Worm (Caenorhabditis elegans) whole organism, L2 larva: ENCODE measurements around the gene clec-78.

Experiments
- C34F6.9 ChIP-seq: fragments of 150-350 bp; optimal IDR thresholded peaks from 2 replicates; lab custom pipeline; 2014; ENCODE audit warnings: missing biosample characterization, missing genetic modification characterization
- F13H6.1 ChIP-seq: sonication (generic microtip); optimal IDR thresholded peaks from 2 replicates; lab custom pipeline; 2016; ENCODE audit warnings: missing genetic modification characterization, missing compliant biosample characterization
- R02D3.7 ChIP-seq: fragments of 150-350 bp; optimal IDR thresholded peaks from 2 replicates; lab custom pipeline; 2014; ENCODE audit warnings: missing biosample characterization, missing genetic modification characterization
- Y55F3AM.14 ChIP-seq: fragments of 200-800 bp; sonication (Bioruptor generic); optimal IDR thresholded peaks from 2 replicates; lab custom pipeline; 2018; ENCODE audit warnings: mild to moderate bottlenecking, missing genetic modification characterization, missing compliant biosample characterization
- ZK546.5 ChIP-seq: sonication (generic microtip); optimal IDR thresholded peaks from 2 replicates; lab custom pipeline; 2017; ENCODE audit warnings: missing biosample characterization, missing genetic modification characterization
- alr-1 ChIP-seq: fragments of 150-350 bp; optimal IDR thresholded peaks from 2 replicates; lab custom pipeline; 2014; ENCODE audit warnings: missing biosample characterization, missing genetic modification characterization
- aly-2 ChIP-seq: fragments of 150-350 bp; optimal IDR thresholded peaks from 2 replicates; lab custom pipeline; 2014; ENCODE audit warnings: missing biosample characterization, missing genetic modification characterization
- ama-1 ChIP-seq: fragments of 150-350 bp; optimal IDR thresholded peaks from 2 replicates; lab custom pipeline; 2018; ENCODE audit warnings: inconsistent platforms
- blmp-1 ChIP-seq: sonication (generic microtip); optimal IDR thresholded peaks from 2 replicates; lab custom pipeline; 2017; ENCODE audit warnings: missing genetic modification characterization, mild to moderate bottlenecking, missing compliant biosample characterization, antibody characterized with exemption, moderate library complexity; ENCODE audit not compliant: insufficient read depth
- ceh-16 ChIP-seq: fragments of 150-350 bp; optimal IDR thresholded peaks from 2 replicates; lab custom pipeline; 2014; ENCODE audit warnings: missing biosample characterization, missing genetic modification characterization
- ceh-82 ChIP-seq: fragments of 150-350 bp; optimal IDR thresholded peaks from 2 replicates; lab custom pipeline; 2014; ENCODE audit warnings: missing biosample characterization, missing genetic modification characterization
- crh-2 ChIP-seq: sonication (generic microtip); optimal IDR thresholded peaks from 2 replicates; lab custom pipeline; 2017; ENCODE audit warnings: missing biosample characterization, missing genetic modification characterization
- dmd-4 ChIP-seq: sonication (generic microtip); optimal IDR thresholded peaks from 2 replicates; lab custom pipeline; 2017; ENCODE audit warnings: missing biosample characterization, missing genetic modification characterization
- egl-27 ChIP-seq: sonication (generic microtip); optimal IDR thresholded peaks from 3 replicates; lab custom pipeline; 2017; ENCODE audit warnings: missing biosample characterization, missing genetic modification reagents, missing genetic modification characterization
- elt-1 ChIP-seq: fragments of 150-350 bp; optimal IDR thresholded peaks from 2 replicates; lab custom pipeline; 2014; ENCODE audit warnings: missing biosample characterization, missing genetic modification characterization
- elt-3 ChIP-seq: sonication (generic microtip); optimal IDR thresholded peaks from 2 replicates; lab custom pipeline; 2017; ENCODE audit warnings: missing biosample characterization, missing genetic modification characterization
- fos-1 ChIP-seq: fragments of 150-350 bp; optimal IDR thresholded peaks from 2 replicates; lab custom pipeline; 2014; ENCODE audit warnings: missing biosample characterization, missing genetic modification characterization
- gmeb-1 ChIP-seq: fragments of 150-350 bp; optimal IDR thresholded peaks from 2 replicates; lab custom pipeline; 2014; ENCODE audit warnings: missing biosample characterization, missing genetic modification characterization
- lin-11 ChIP-seq: fragments of 150-350 bp; sonication (generic microtip); optimal IDR thresholded peaks from 2 replicates; lab custom pipeline; 2014; ENCODE audit warnings: missing biosample characterization, missing genetic modification characterization, inconsistent platforms, mixed read lengths
- lin-13 ChIP-seq: fragments of 150-350 bp; optimal IDR thresholded peaks from 2 replicates; lab custom pipeline; 2014; ENCODE audit warnings: missing biosample characterization, missing genetic modification reagents, missing genetic modification characterization
- lin-39 ChIP-seq: fragments of 150-350 bp; optimal IDR thresholded peaks from 2 replicates; lab custom pipeline; 2014; ENCODE audit warnings: missing biosample characterization, missing genetic modification reagents, missing genetic modification characterization
- lsy-2 ChIP-seq, 2 experiments: fragments of 150-350 bp in 1 of 2; sonication (generic microtip) in 1 of 2; optimal IDR thresholded peaks; 2 replicates each; lab custom pipeline; 2014 to 2017; ENCODE audit warnings: missing biosample characterization in 2 of 2, missing genetic modification characterization in 2 of 2
- mab-5 ChIP-seq: fragments of 150-350 bp; optimal IDR thresholded peaks from 2 replicates; lab custom pipeline; 2014; ENCODE audit warnings: missing biosample characterization, missing genetic modification characterization
- mbf-1 ChIP-seq: sonication (generic microtip); optimal IDR thresholded peaks from 2 replicates; lab custom pipeline; 2017; ENCODE audit warnings: missing biosample characterization, missing genetic modification characterization
- mdl-1 ChIP-seq, 2 experiments: fragments of 150-350 bp in 1 of 2; sonication (generic microtip) in 1 of 2; optimal IDR thresholded peaks; 2 replicates each; lab custom pipeline; 2017; ENCODE audit warnings: missing biosample characterization in 2 of 2, missing genetic modification characterization in 2 of 2
- nhr-10 ChIP-seq: sonication (generic microtip); optimal IDR thresholded peaks from 2 replicates; lab custom pipeline; 2017; ENCODE audit warnings: missing biosample characterization, missing genetic modification characterization
- nhr-11 ChIP-seq: fragments of 150-350 bp; optimal IDR thresholded peaks from 2 replicates; lab custom pipeline; 2014; ENCODE audit warnings: missing biosample characterization, missing genetic modification characterization
- nhr-12 ChIP-seq: fragments of 150-350 bp; optimal IDR thresholded peaks from 2 replicates; lab custom pipeline; 2014; ENCODE audit warnings: missing biosample characterization, missing genetic modification characterization
- nhr-129 ChIP-seq: fragments of 150-350 bp; optimal IDR thresholded peaks from 2 replicates; lab custom pipeline; 2014; ENCODE audit warnings: missing biosample characterization, missing genetic modification characterization
- nhr-21 ChIP-seq: fragments of 150-350 bp; optimal IDR thresholded peaks from 2 replicates; lab custom pipeline; 2014; ENCODE audit warnings: missing biosample characterization, missing genetic modification characterization
- nhr-23 ChIP-seq: fragments of 150-350 bp; optimal IDR thresholded peaks from 2 replicates; lab custom pipeline; 2014; ENCODE audit warnings: missing biosample characterization, missing genetic modification reagents, missing genetic modification characterization
- nhr-237 ChIP-seq: fragments of 150-350 bp; optimal IDR thresholded peaks from 2 replicates; lab custom pipeline; 2014; ENCODE audit warnings: missing biosample characterization, missing genetic modification characterization
- nhr-25 ChIP-seq: fragments of 150-350 bp; sonication (generic microtip); optimal IDR thresholded peaks from 3 replicates; lab custom pipeline; 2014; ENCODE audit warnings: missing biosample characterization, missing genetic modification characterization
- nhr-6 ChIP-seq: fragments of 150-350 bp; optimal IDR thresholded peaks from 2 replicates; lab custom pipeline; 2014; ENCODE audit warnings: missing biosample characterization, missing genetic modification characterization
- nhr-77 ChIP-seq: fragments of 150-350 bp; optimal IDR thresholded peaks from 2 replicates; lab custom pipeline; 2014; ENCODE audit warnings: missing biosample characterization, missing genetic modification characterization
- peb-1 ChIP-seq: fragments of 150-350 bp; optimal IDR thresholded peaks from 2 replicates; lab custom pipeline; 2014; ENCODE audit warnings: missing biosample characterization, missing genetic modification characterization
- sem-4 ChIP-seq: fragments of 150-350 bp; optimal IDR thresholded peaks from 2 replicates; lab custom pipeline; 2014; ENCODE audit warnings: missing biosample characterization, missing genetic modification reagents, missing genetic modification characterization
- skn-1 ChIP-seq: sonication (generic microtip); optimal IDR thresholded peaks from 2 replicates; lab custom pipeline; 2017; ENCODE audit warnings: missing biosample characterization, missing genetic modification characterization
- sma-3 ChIP-seq: sonication (generic microtip); optimal IDR thresholded peaks from 2 replicates; lab custom pipeline; 2016; ENCODE audit warnings: missing genetic modification reagents, missing genetic modification characterization, missing compliant biosample characterization
- sma-9 ChIP-seq, 2 experiments: fragments of 150-350 bp in 1 of 2; sonication (generic microtip) in 1 of 2; optimal IDR thresholded peaks; 2 replicates each; lab custom pipeline; 2014 to 2016; ENCODE audit warnings: missing genetic modification characterization in 2 of 2, mild to moderate bottlenecking in 1 of 2, missing biosample characterization in 1 of 2, missing compliant biosample characterization in 1 of 2, missing genetic modification reagents in 1 of 2, moderate library complexity in 1 of 2
- snpc-4 ChIP-seq: fragments of 150-350 bp; optimal IDR thresholded peaks from 2 replicates; lab custom pipeline; 2014; ENCODE audit warnings: missing biosample characterization, missing genetic modification characterization
- unc-39 ChIP-seq: fragments of 150-350 bp; optimal IDR thresholded peaks from 2 replicates; lab custom pipeline; 2014; ENCODE audit warnings: missing biosample characterization, missing genetic modification characterization
- unc-55 ChIP-seq: fragments of 150-350 bp; sonication (generic microtip); optimal IDR thresholded peaks from 3 replicates; lab custom pipeline; 2014; ENCODE audit warnings: missing biosample characterization, missing genetic modification reagents, missing genetic modification characterization
- unc-62 ChIP-seq: fragments of 150-350 bp; optimal IDR thresholded peaks from 2 replicates; lab custom pipeline; 2014; ENCODE audit warnings: missing biosample characterization, missing genetic modification reagents, missing genetic modification characterization
- zag-1 ChIP-seq: fragments of 150-350 bp; optimal IDR thresholded peaks from 2 replicates; lab custom pipeline; 2014; ENCODE audit warnings: missing biosample characterization, missing genetic modification characterization
- ztf-1 ChIP-seq: fragments of 200-800 bp; sonication (Bioruptor generic); conservative IDR thresholded peaks from 2 replicates; pipeline ENCODE4 v1.3.6; 2022; ENCODE audit warnings: missing genetic modification characterization, missing compliant biosample characterization
- ztf-11 ChIP-seq: sonication (generic microtip); optimal IDR thresholded peaks from 2 replicates; lab custom pipeline; 2017; ENCODE audit warnings: missing biosample characterization, missing genetic modification characterization
- ztf-4 ChIP-seq: fragments of 150-350 bp; optimal IDR thresholded peaks from 2 replicates; lab custom pipeline; 2014; ENCODE audit warnings: missing biosample characterization, missing genetic modification characterization

clec-78 gene

DNA sequence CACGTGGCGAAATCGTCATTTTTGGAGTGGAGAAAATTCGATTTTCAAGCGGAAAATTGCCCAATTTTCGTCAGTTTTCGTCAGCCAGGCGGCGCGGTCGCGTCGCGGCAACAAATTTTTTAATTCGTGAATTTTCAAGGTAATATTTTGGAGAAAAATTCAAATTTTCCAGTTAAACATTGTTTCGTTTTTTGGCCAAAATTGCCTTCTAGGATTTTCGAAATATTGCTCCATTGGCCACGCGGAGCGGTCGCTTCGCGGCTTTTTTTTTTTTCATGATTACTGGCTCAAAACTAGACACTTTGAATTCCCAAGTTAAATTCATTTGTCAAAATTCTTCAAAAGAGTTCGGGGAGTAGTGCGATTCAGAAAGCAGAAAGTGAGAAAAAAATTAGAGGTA, 58.7 kb downstream of the clec-78 start:
- TF ChIP-seq lin-39 (tag; lab: Kevin White, UChicago) (no peak), dmd-4 (no peak), fos-1 (tag; lab: Kevin White, UChicago) (no peak), nhr-77 (no peak), peb-1 (tag; lab: Kevin White, UChicago) (no peak), mbf-1 (tag; lab: Kevin White, UChicago) (no peak), ZK546.5 (no peak), nhr-10 (tag; lab: Kevin White, UChicago) (no peak), ceh-82 (no peak), ztf-1 (GFP tag; lab: Robert Waterston, UW) (no peak), elt-3 (tag; lab: Kevin White, UChicago) (no peak), unc-39 (tag; lab: Kevin White, UChicago) (no peak), R02D3.7 (no peak), nhr-237 (tag; lab: Kevin White, UChicago) (no peak), zag-1 (no peak)

DNA sequence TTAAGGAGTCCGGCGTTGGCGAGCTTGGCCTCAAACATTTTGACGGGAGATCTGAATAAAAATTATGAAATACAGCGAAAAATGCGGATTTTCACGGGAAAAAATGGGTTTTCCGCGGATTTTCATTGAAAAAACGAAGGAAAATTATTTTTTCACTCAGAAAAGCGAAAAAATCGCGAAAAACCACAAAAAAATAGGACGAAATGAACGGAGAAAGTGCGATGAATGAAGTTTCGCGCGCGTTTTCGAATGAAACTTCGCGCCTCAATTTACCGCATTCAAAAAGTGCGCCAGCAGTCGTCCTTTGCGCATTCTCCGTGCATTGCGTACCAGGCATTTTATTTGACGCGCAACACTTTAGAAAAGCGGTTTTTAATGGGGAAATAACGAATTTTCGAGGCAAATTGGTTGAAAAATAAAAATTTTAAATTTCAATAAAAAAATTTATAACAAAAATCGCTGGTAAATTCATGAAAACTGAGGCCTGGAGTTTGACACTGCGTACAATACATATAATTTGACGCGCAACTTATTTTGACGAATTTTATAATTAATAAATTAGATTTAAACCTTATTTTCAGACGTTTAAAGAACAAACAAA, 60.6 kb downstream of the clec-78 start, which contains the start of gene pcn-1:
Gene pcn-1, minus strand, starts transcription at position 51 of the 601 bp plus-strand sequence.
- TF ChIP-seq unc-55 (GFP tag; lab: Kevin White, UChicago): peak; percentile 94
- peak; percentile 53 for TF ChIP-seq ZK546.5
- TF ChIP-seq ztf-1 (GFP tag; lab: Robert Waterston, UW): 0 out of 2 replicates have a peak, but pooled peaks have one; percentile 43
- TF ChIP-seq aly-2 (tag; lab: Kevin White, UChicago): no peak
- TF ChIP-seq nhr-129: peak; percentile 77
- peak; percentile 73 for TF ChIP-seq nhr-77
- peak; percentile 95 for TF ChIP-seq sma-9 (GFP tag; optimal IDR thresholded peaks at IDR 0.05; lab: Kevin White, UChicago)
- no peak for TF ChIP-seq sma-9 (tag; optimal IDR thresholded peaks at IDR 0.05; lab: Kevin White, UChicago)
- TF ChIP-seq nhr-12: peak; percentile 34
- peak; percentile 78 for TF ChIP-seq lin-11 (tag; lab: Kevin White, UChicago)
- peak; percentile 33 for TF ChIP-seq ceh-82
- TF ChIP-seq mbf-1 (tag; lab: Kevin White, UChicago): peak; percentile 20
- TF ChIP-seq lsy-2 (tag; optimal IDR thresholded peaks at IDR 0.05; lab: Kevin White, UChicago): peak; percentile 94 to 96
- TF ChIP-seq gmeb-1 (tag; lab: Kevin White, UChicago): peak; percentile 99
- TF ChIP-seq F13H6.1 (tag; lab: Kevin White, UChicago): peak; percentile 93
- no peak for TF ChIP-seq alr-1 (tag; lab: Kevin White, UChicago)
- peak; percentile 83 for TF ChIP-seq Y55F3AM.14 (GFP tag; lab: Kevin White, UChicago)
- TF ChIP-seq nhr-11 (tag; lab: Kevin White, UChicago): no peak
- peak; percentile 85 for TF ChIP-seq sem-4 (tag; lab: Kevin White, UChicago)
- TF ChIP-seq ztf-4: peak; percentile 78
- no peak for TF ChIP-seq unc-39 (tag; lab: Kevin White, UChicago)
- peak in 1 of 2 experiments; percentile 14 for TF ChIP-seq mdl-1 (tag; optimal IDR thresholded peaks at IDR 0.05; lab: Kevin White, UChicago)
- TF ChIP-seq egl-27 (tag; lab: Kevin White, UChicago): peak; percentile 90
- no peak for TF ChIP-seq skn-1 (tag; lab: Kevin White, UChicago)
- peak; percentile 70 for TF ChIP-seq snpc-4 (tag; lab: Kevin White, UChicago)
- peak; percentile 51 for TF ChIP-seq blmp-1
- peak; percentile 97 for TF ChIP-seq crh-2 (tag; lab: Kevin White, UChicago)
- no peak for TF ChIP-seq ztf-11 (tag; lab: Kevin White, UChicago)
- no peak for TF ChIP-seq lin-39 (tag; lab: Kevin White, UChicago)
- TF ChIP-seq elt-3 (tag; lab: Kevin White, UChicago): no peak
- peak; percentile 83 for TF ChIP-seq nhr-6 (tag; lab: Kevin White, UChicago)
- TF ChIP-seq sma-3 (GFP tag; lab: Kevin White, UChicago): peak; percentile 96
- TF ChIP-seq nhr-25: peak; percentile 97
- TF ChIP-seq lin-13 (GFP tag; lab: Kevin White, UChicago): peak; percentile 89
- TF ChIP-seq peb-1 (tag; lab: Kevin White, UChicago): no peak
- TF ChIP-seq nhr-10 (tag; lab: Kevin White, UChicago): peak; percentile 61
- peak; percentile 68 for TF ChIP-seq R02D3.7
- peak; percentile 71 for TF ChIP-seq ceh-16
- TF ChIP-seq nhr-23 (tag; lab: Kevin White, UChicago): no peak
- peak; percentile 93 for TF ChIP-seq mab-5 (tag; lab: Kevin White, UChicago)
- no peak for TF ChIP-seq elt-1
- peak; percentile 21 for TF ChIP-seq zag-1
- peak; percentile 95 for TF ChIP-seq nhr-21
- peak; percentile 87 for TF ChIP-seq fos-1 (tag; lab: Kevin White, UChicago)
- peak; percentile 43 for TF ChIP-seq ama-1
- TF ChIP-seq nhr-237 (tag; lab: Kevin White, UChicago): peak; percentile 29
- TF ChIP-seq C34F6.9 (tag; lab: Kevin White, UChicago): peak; percentile 98
- no peak for TF ChIP-seq unc-62 (GFP tag; lab: Kevin White, UChicago)
- TF ChIP-seq dmd-4: peak; percentile 75
- TF ChIP-seq, all 48 proteins: peak for 36
